Worm (Caenorhabditis elegans): Measurements from ENCODE around the gene cpr-6.

cpr-6 gene

ce11 chrX:6631437-6631836 is 24.4 kb downstream of the cpr-6 start, which contains the start of gene aexr-2:
Gene aexr-2, minus strand, starts transcription at chrX:6631537.
- TF ChIP-seq F13C5.2 (tag; optimal IDR thresholded peaks at IDR 0.05) = no peak
- no peak for TF ChIP-seq ets-7 (tag; optimal IDR thresholded peaks at IDR 0.05)

DNA sequence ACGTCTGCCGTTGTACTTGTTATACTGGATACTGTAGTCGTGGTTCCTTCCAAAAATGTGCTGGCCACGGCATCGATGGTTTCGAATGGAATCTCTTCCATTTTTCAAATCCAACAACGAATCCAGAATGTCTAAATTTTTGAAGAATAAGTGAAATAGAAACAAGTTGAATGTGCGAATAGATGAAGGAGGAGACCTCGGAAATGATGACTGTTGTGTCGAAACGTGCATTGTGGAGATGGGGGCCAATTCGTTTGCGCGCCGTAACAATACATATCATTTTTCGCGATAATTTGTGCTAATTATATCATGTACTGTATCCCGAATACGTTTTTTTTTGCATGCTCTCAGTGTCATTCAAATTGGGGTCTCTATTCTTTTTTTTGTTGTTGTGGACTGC is 28.2 kb downstream of the cpr-6 start, which contains the start of gene aexr-1:
Gene aexr-1, minus strand, starts transcription at position 101 of the 400 bp plus-strand sequence.
- TF ChIP-seq hnd-1 (tag; optimal IDR thresholded peaks at IDR 0.05) (no peak), ceh-13 (GFP tag; optimal IDR thresholded peaks at IDR 0.05) (no peak), hmbx-1 (tag; optimal IDR thresholded peaks at IDR 0.05) (no peak), aly-1 (tag; optimal IDR thresholded peaks at IDR 0.05) (no peak), pes-1 (GFP tag; IDR thresholded peaks at IDR 0.05) (no peak), tbx-11 (GFP tag; IDR thresholded peaks at IDR 0.05) (no peak), tra-4 (tag; optimal IDR thresholded peaks at IDR 0.05) (no peak), hmg-4 (GFP tag; optimal IDR thresholded peaks at IDR 0.05) (no peak), B0310.2 (tag; optimal IDR thresholded peaks at IDR 0.05) (no peak), ets-7 (tag; optimal IDR thresholded peaks at IDR 0.05) (no peak), scrt-1 (GFP tag; IDR thresholded peaks at IDR 0.05) (no peak), F13C5.2 (tag; optimal IDR thresholded peaks at IDR 0.05) (no peak), sea-1 (GFP tag; conservative IDR thresholded peaks at IDR 0.05) (no peak)

DNA sequence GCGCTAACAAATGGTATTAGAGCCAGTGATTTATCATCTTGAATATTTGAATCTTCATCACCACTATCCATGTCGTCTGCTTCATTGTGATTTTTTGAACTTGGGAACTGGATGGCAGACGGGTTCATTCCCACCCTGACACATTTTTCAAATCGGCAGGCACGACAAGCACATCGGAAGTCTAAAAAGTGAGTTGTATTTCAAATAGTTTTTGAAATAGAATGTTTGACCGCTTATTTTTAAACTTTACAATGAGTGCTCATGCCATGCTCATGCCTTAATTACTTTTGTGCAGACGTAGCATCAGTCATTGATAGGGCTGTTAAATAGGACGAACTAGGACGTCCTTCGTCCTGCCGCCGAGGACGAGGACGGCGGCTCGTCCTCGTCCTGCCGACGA is 30.9 kb downstream of the cpr-6 start:
- TF ChIP-seq hmg-4 (GFP tag; optimal IDR thresholded peaks at IDR 0.05) (no peak), aly-1 (tag; optimal IDR thresholded peaks at IDR 0.05) (no peak), sea-1 (GFP tag; conservative IDR thresholded peaks at IDR 0.05) (no peak), F13C5.2 (tag; optimal IDR thresholded peaks at IDR 0.05) (no peak), ets-7 (tag; optimal IDR thresholded peaks at IDR 0.05) (no peak), scrt-1 (GFP tag; IDR thresholded peaks at IDR 0.05) (no peak), B0310.2 (tag; optimal IDR thresholded peaks at IDR 0.05) (no peak), hmbx-1 (tag; optimal IDR thresholded peaks at IDR 0.05) (no peak), pes-1 (GFP tag; IDR thresholded peaks at IDR 0.05) (no peak), flt-1 (GFP tag; IDR thresholded peaks at IDR 0.05) (no peak), ceh-36 (tag; optimal IDR thresholded peaks at IDR 0.05) (no peak), tra-4 (tag; optimal IDR thresholded peaks at IDR 0.05) (no peak)

- no peak for TF ChIP-seq pes-1 (GFP tag; IDR thresholded peaks at IDR 0.05)
- TF ChIP-seq flt-1 (GFP tag; IDR thresholded peaks at IDR 0.05) = no peak
- no peak for TF ChIP-seq sea-1 (GFP tag; conservative IDR thresholded peaks at IDR 0.05)
- no peak for TF ChIP-seq ama-1 (optimal IDR thresholded peaks at IDR 0.05)
- TF ChIP-seq B0310.2 (tag; optimal IDR thresholded peaks at IDR 0.05) = no peak
- TF ChIP-seq ceh-13 (GFP tag; optimal IDR thresholded peaks at IDR 0.05) = no peak
- TF ChIP-seq ceh-36 (tag; optimal IDR thresholded peaks at IDR 0.05) = no peak
- TF ChIP-seq tbx-11 (GFP tag; IDR thresholded peaks at IDR 0.05) = no peak
- no peak for TF ChIP-seq scrt-1 (GFP tag; IDR thresholded peaks at IDR 0.05)
- TF ChIP-seq ets-7 (tag; optimal IDR thresholded peaks at IDR 0.05) = no peak
- TF ChIP-seq tra-4 (tag; optimal IDR thresholded peaks at IDR 0.05) = no peak
These were observed 32.1 kb downstream of the cpr-6 start for ce11 chrX:6638985-6639573.

DNA sequence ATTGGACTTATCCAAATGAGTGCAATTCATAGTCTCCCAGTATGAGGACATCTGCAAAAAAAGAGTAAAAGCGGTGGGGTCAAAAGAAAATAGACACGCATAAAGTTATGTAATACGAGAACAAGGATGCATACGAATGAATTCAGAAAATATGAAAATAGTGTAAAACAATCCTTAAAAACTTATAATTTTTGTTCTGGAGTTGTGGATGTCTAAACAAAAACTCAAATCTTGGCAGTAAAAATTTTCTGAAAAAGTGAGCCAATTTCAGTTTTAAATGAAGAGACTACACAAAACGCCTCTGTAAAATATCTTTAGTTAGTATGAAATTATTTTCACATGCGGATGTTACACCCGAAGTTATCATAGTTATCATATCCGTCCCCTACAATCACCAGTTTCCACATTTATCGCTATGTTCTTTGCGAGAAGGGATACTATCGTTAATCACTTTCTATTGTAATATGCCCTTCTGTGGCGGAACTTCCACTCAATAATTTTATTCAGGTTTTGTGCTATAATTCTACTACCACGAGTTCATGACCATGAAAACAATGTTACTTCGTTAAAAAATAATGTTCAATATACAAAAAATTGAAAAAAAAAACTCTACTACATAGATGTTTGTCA is 33.7 kb downstream of the cpr-6 start, which contains the start of gene nhr-120:
Gene nhr-120, minus strand, starts transcription at position 51 of the 630 bp plus-strand sequence.
- TF ChIP-seq sea-1 (GFP tag; conservative IDR thresholded peaks at IDR 0.05) (no peak), aly-1 (tag; optimal IDR thresholded peaks at IDR 0.05) (no peak), tbx-11 (GFP tag; IDR thresholded peaks at IDR 0.05) (no peak), pes-1 (GFP tag; IDR thresholded peaks at IDR 0.05) (no peak), tra-4 (tag; optimal IDR thresholded peaks at IDR 0.05) (no peak), ceh-13 (GFP tag; optimal IDR thresholded peaks at IDR 0.05) (no peak), hmbx-1 (tag; optimal IDR thresholded peaks at IDR 0.05) (no peak), B0310.2 (tag; optimal IDR thresholded peaks at IDR 0.05) (no peak), ama-1 (optimal IDR thresholded peaks at IDR 0.05) (no peak), F13C5.2 (tag; optimal IDR thresholded peaks at IDR 0.05) (no peak), flt-1 (GFP tag; IDR thresholded peaks at IDR 0.05) (no peak), ets-7 (tag; optimal IDR thresholded peaks at IDR 0.05) (no peak), hnd-1 (tag; optimal IDR thresholded peaks at IDR 0.05) (no peak), tbx-37 (GFP tag; conservative IDR thresholded peaks at IDR 0.05) (no peak), scrt-1 (GFP tag; IDR thresholded peaks at IDR 0.05) (no peak), hmg-4 (GFP tag; optimal IDR thresholded peaks at IDR 0.05) (no peak), ceh-36 (tag; optimal IDR thresholded peaks at IDR 0.05) (no peak)

- no peak for TF ChIP-seq sea-1 (GFP tag; conservative IDR thresholded peaks at IDR 0.05)
- TF ChIP-seq F13C5.2 (tag; optimal IDR thresholded peaks at IDR 0.05) = no peak
- no peak for TF ChIP-seq tbx-37 (GFP tag; conservative IDR thresholded peaks at IDR 0.05)
- no peak for TF ChIP-seq tbx-11 (GFP tag; IDR thresholded peaks at IDR 0.05)
- TF ChIP-seq ceh-13 (GFP tag; optimal IDR thresholded peaks at IDR 0.05) = no peak
- TF ChIP-seq pes-1 (GFP tag; IDR thresholded peaks at IDR 0.05) = no peak
- no peak for TF ChIP-seq flt-1 (GFP tag; IDR thresholded peaks at IDR 0.05)
- no peak for TF ChIP-seq aly-1 (tag; optimal IDR thresholded peaks at IDR 0.05)
- no peak for TF ChIP-seq ama-1 (optimal IDR thresholded peaks at IDR 0.05)
- no peak for TF ChIP-seq hnd-1 (tag; optimal IDR thresholded peaks at IDR 0.05)
- no peak for TF ChIP-seq hmbx-1 (tag; optimal IDR thresholded peaks at IDR 0.05)
- no peak for TF ChIP-seq scrt-1 (GFP tag; IDR thresholded peaks at IDR 0.05)
- no peak for TF ChIP-seq ets-7 (tag; optimal IDR thresholded peaks at IDR 0.05)
These were observed 34.5 kb downstream of the cpr-6 start for ce11 chrX:6641509-6641908.

DNA sequence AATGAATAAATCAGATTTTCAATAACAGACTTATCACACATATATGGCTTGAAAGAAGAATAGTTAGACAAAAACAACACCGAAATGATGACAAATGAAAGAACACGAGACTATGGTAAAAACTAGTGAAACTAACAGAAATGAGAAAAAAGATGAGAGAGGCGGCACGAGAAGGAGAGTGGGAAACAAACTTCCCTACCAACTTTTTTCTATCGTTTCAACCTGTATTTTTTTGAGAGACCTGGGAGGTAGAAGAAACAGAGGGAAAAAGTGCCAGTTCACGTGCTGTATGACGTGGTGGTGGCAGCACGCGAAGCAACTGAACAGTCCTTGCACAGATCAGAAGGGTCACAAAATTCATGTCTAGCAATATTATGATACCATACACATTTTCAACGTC is 35.8 kb downstream of the cpr-6 start:
- TF ChIP-seq F13C5.2 (tag; optimal IDR thresholded peaks at IDR 0.05) = no peak
- TF ChIP-seq ets-7 (tag; optimal IDR thresholded peaks at IDR 0.05) = no peak
- TF ChIP-seq aly-1 (tag; optimal IDR thresholded peaks at IDR 0.05) = no peak
- no peak for TF ChIP-seq hmg-4 (GFP tag; optimal IDR thresholded peaks at IDR 0.05)
- TF ChIP-seq hmbx-1 (tag; optimal IDR thresholded peaks at IDR 0.05) = no peak
- TF ChIP-seq pes-1 (GFP tag; IDR thresholded peaks at IDR 0.05) = no peak
- no peak for TF ChIP-seq ceh-36 (tag; optimal IDR thresholded peaks at IDR 0.05)
- no peak for TF ChIP-seq ama-1 (optimal IDR thresholded peaks at IDR 0.05)
- TF ChIP-seq hnd-1 (tag; optimal IDR thresholded peaks at IDR 0.05) = no peak
- TF ChIP-seq sea-1 (GFP tag; conservative IDR thresholded peaks at IDR 0.05) = no peak
- no peak for TF ChIP-seq scrt-1 (GFP tag; IDR thresholded peaks at IDR 0.05)
- TF ChIP-seq ceh-13 (GFP tag; optimal IDR thresholded peaks at IDR 0.05) = no peak
- TF ChIP-seq tbx-37 (GFP tag; conservative IDR thresholded peaks at IDR 0.05) = no peak
- TF ChIP-seq tbx-11 (GFP tag; IDR thresholded peaks at IDR 0.05) = no peak

Data from whole organism, early embryonic.